Worm (Caenorhabditis elegans): Measurements from ENCODE around the gene col-94.

The col-94 gene

ce11 chrIII:10947155-10947554, 40.5 kb downstream of the col-94 start, which contains the start of gene strd-1:
strd-1 (plus strand) TSS chrIII:10947455.
- TF ChIP-seq dao-5 (tag; optimal IDR thresholded peaks at IDR 0.05) = no peak
- no peak for TF ChIP-seq him-1 (tag; optimal IDR thresholded peaks at IDR 0.05)
- TF ChIP-seq W03F9.2 (tag; optimal IDR thresholded peaks at IDR 0.05) = no peak

ce11 chrIII:10945537-10945936, 42.1 kb downstream of the col-94 start:
- TF ChIP-seq him-1 (tag; optimal IDR thresholded peaks at IDR 0.05) (no peak), W03F9.2 (tag; optimal IDR thresholded peaks at IDR 0.05) (no peak), dao-5 (tag; optimal IDR thresholded peaks at IDR 0.05) (no peak)

DNA sequence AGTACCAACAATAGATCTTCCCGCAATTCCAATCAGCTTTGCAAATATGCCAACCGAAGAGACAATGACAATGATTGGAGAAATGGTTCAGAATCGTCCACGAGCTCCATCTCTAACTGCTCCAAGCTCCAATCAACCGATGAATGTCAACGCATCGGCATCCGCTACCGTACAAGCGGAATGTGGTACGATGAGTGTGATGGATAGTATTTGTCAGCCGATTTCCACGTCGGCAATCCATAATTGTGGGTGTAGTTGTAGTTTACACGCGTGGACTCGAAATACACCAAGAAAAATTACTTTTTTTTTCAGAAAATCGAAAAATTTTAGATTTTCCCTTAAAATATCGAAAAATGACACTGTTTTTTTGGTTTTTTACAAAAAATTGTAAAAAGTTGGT, 44.8 kb downstream of the col-94 start:
- TF ChIP-seq W03F9.2 (tag; optimal IDR thresholded peaks at IDR 0.05) = no peak

- TF ChIP-seq him-1 (tag; optimal IDR thresholded peaks at IDR 0.05) = no peak
- TF ChIP-seq dao-5 (tag; optimal IDR thresholded peaks at IDR 0.05) = no peak
- TF ChIP-seq W03F9.2 (tag; optimal IDR thresholded peaks at IDR 0.05) = no peak
These were observed 48.5 kb downstream of the col-94 start for ce11 chrIII:10939184-10939583.
